Fruit fly (Drosophila melanogaster) whole organism, embryonic: ENCODE measurements around the gene CG31019.

Experiments
- Aef1 ChIP-seq: fragments of 200-800 bp; sonication (Bioruptor generic); IDR thresholded peaks from 3 replicates; pipeline ENCODE4 v1.3.6; 2022; ENCODE audit warnings: missing biosample characterization, missing genetic modification characterization
- CG10654 ChIP-seq: fragments of 200-800 bp; sonication (Bioruptor generic); optimal IDR thresholded peaks from 2 replicates; lab custom pipeline; 2016; ENCODE audit warnings: missing biosample characterization, missing genetic modification characterization
- CG12659 ChIP-seq: fragments of 200-800 bp; sonication (Bioruptor generic); optimal IDR thresholded peaks from 3 replicates; lab custom pipeline; 2017; ENCODE audit warnings: mild to moderate bottlenecking, missing biosample characterization, missing genetic modification reagents, missing genetic modification characterization
- CG13624 ChIP-seq: fragments of 200-800 bp; sonication (Bioruptor generic); optimal IDR thresholded peaks from 2 replicates; lab custom pipeline; 2016; ENCODE audit warnings: missing biosample characterization, missing genetic modification characterization
- CG15601 ChIP-seq: fragments of 200-800 bp; sonication (Bioruptor generic); optimal IDR thresholded peaks from 3 replicates; lab custom pipeline; 2019; ENCODE audit warnings: missing biosample characterization, mild to moderate bottlenecking, missing genetic modification characterization, moderate library complexity
- CG17612 ChIP-seq: fragments of 200-800 bp; sonication (Bioruptor generic); IDR thresholded peaks from 2 replicates; pipeline ENCODE4 v1.3.6; 2022; ENCODE audit warnings: missing biosample characterization, missing genetic modification characterization
- CG17802 ChIP-seq: fragments of 200-800 bp; sonication (Bioruptor generic); optimal IDR thresholded peaks from 2 replicates; lab custom pipeline; 2018; ENCODE audit warnings: missing biosample characterization, mild to moderate bottlenecking, missing genetic modification characterization, moderate library complexity
- CG2889 ChIP-seq: fragments of 200-800 bp; sonication (Bioruptor generic); IDR thresholded peaks from 3 replicates; pipeline ENCODE4 v1.3.6; 2022; ENCODE audit warnings: missing biosample characterization, missing genetic modification characterization
- CG34376 ChIP-seq: fragments of 200-800 bp; sonication (Bioruptor generic); optimal IDR thresholded peaks from 2 replicates; lab custom pipeline; 2018; ENCODE audit warnings: missing biosample characterization, mild to moderate bottlenecking, missing genetic modification characterization
- CG3838 ChIP-seq: fragments of 200-800 bp; sonication (Bioruptor generic); optimal IDR thresholded peaks from 3 replicates; lab custom pipeline; 2016; ENCODE audit warnings: missing biosample characterization, missing genetic modification characterization
- CG4820 ChIP-seq: fragments of 200-800 bp; sonication (Bioruptor generic); optimal IDR thresholded peaks from 3 replicates; lab custom pipeline; 2016; ENCODE audit warnings: missing biosample characterization, missing genetic modification characterization
- CG6689 ChIP-seq: fragments of 200-800 bp; sonication (Bioruptor generic); IDR thresholded peaks from 2 replicates; pipeline ENCODE4 v1.3.6; 2022; ENCODE audit warnings: missing biosample characterization, missing genetic modification characterization
- CG7357 ChIP-seq: fragments of 200-800 bp; sonication (Bioruptor generic); IDR thresholded peaks from 3 replicates; pipeline ENCODE4 v1.3.6; 2022; ENCODE audit warnings: missing biosample characterization, missing genetic modification characterization
- CG7839 ChIP-seq: fragments of 200-800 bp; sonication (Bioruptor generic); optimal IDR thresholded peaks from 3 replicates; lab custom pipeline; 2018; ENCODE audit warnings: missing biosample characterization, mild to moderate bottlenecking, missing genetic modification characterization, moderate library complexity
- CG7963 ChIP-seq: fragments of 200-800 bp; sonication (Bioruptor generic); IDR thresholded peaks from 3 replicates; pipeline ENCODE4 v1.3.6; 2022; ENCODE audit warnings: missing biosample characterization, missing genetic modification characterization; ENCODE audit not compliant: partially characterized antibody
- CG9727 ChIP-seq: fragments of 200-800 bp; sonication (Bioruptor generic); optimal IDR thresholded peaks from 3 replicates; lab custom pipeline; 2017; ENCODE audit warnings: missing biosample characterization, mild to moderate bottlenecking, missing genetic modification characterization
- CG9932 ChIP-seq: fragments of 200-800 bp; sonication (Bioruptor generic); IDR thresholded peaks from 2 replicates; pipeline ENCODE4 v1.3.6; 2022; ENCODE audit warnings: missing biosample characterization, missing genetic modification characterization
- Dll ChIP-seq: fragments of 200-800 bp; sonication (Bioruptor generic); IDR thresholded peaks from 4 replicates; pipeline ENCODE4 v1.3.6; 2022; ENCODE audit warnings: missing biosample characterization, missing genetic modification characterization; ENCODE audit not compliant: partially characterized antibody
- Drgx ChIP-seq: fragments of 200-800 bp; sonication (Bioruptor generic); IDR thresholded peaks from 2 replicates; pipeline ENCODE4 v1.3.6; 2022; ENCODE audit warnings: missing biosample characterization, missing genetic modification characterization
- E2f1 ChIP-seq: fragments of 200-800 bp; sonication (Bioruptor generic); IDR thresholded peaks from 2 replicates; pipeline ENCODE4 v1.3.6; 2022; ENCODE audit warnings: missing biosample characterization, missing genetic modification characterization
- Gug ChIP-seq: fragments of 200-800 bp; sonication (Bioruptor generic); IDR thresholded peaks from 4 replicates; pipeline ENCODE4 v1.3.6; 2022; ENCODE audit warnings: missing biosample characterization, missing genetic modification characterization
- MTF-1 ChIP-seq: fragments of 200-800 bp; sonication (Bioruptor generic); optimal IDR thresholded peaks from 2 replicates; lab custom pipeline; 2018; ENCODE audit warnings: missing biosample characterization, mild to moderate bottlenecking, missing genetic modification characterization, borderline replicate concordance
- NC2α ChIP-seq: fragments of 200-800 bp; sonication (Bioruptor generic); optimal IDR thresholded peaks from 2 replicates; lab custom pipeline; 2016; ENCODE audit warnings: missing biosample characterization, missing genetic modification characterization
- Nf-YB ChIP-seq: fragments of 200-800 bp; sonication (Bioruptor generic); optimal IDR thresholded peaks from 3 replicates; lab custom pipeline; 2019; ENCODE audit warnings: missing biosample characterization, mild to moderate bottlenecking, missing genetic modification characterization, moderate library complexity
- TFAM ChIP-seq: fragments of 200-800 bp; sonication (Bioruptor generic); optimal IDR thresholded peaks from 2 replicates; lab custom pipeline; 2017; ENCODE audit warnings: missing biosample characterization, missing genetic modification characterization, inconsistent platforms
- Tbp ChIP-seq: fragments of >200 bp; optimal IDR thresholded peaks from 2 replicates; lab custom pipeline; 2018; ENCODE audit warnings: missing biosample characterization, missing genetic modification characterization
- ab ChIP-seq: fragments of 200-800 bp; sonication (Bioruptor generic); optimal IDR thresholded peaks from 2 replicates; lab custom pipeline; 2016; ENCODE audit warnings: missing biosample characterization, missing genetic modification characterization
- az2 ChIP-seq: fragments of 200-800 bp; sonication (Bioruptor generic); optimal IDR thresholded peaks from 3 replicates; lab custom pipeline; 2016; ENCODE audit warnings: missing biosample characterization, missing genetic modification characterization
- cad ChIP-seq: fragments of >200 bp; optimal IDR thresholded peaks from 2 replicates; lab custom pipeline; 2017; ENCODE audit warnings: missing biosample characterization, missing genetic modification characterization
- cato ChIP-seq: fragments of 200-800 bp; sonication (Bioruptor generic); optimal IDR thresholded peaks from 2 replicates; lab custom pipeline; 2016; ENCODE audit warnings: missing biosample characterization, missing genetic modification characterization, borderline replicate concordance
- cwo ChIP-seq: fragments of 200-800 bp; sonication (Bioruptor generic); optimal IDR thresholded peaks from 3 replicates; lab custom pipeline; 2017; ENCODE audit warnings: missing biosample characterization, missing genetic modification characterization, mild to moderate bottlenecking, moderate library complexity, missing genetic modification reagents
- dan ChIP-seq: fragments of 200-800 bp; sonication (Bioruptor generic); IDR thresholded peaks from 2 replicates; pipeline ENCODE4 v1.3.6; 2022; ENCODE audit warnings: missing biosample characterization, missing genetic modification characterization
- ems ChIP-seq: fragments of 200-800 bp; sonication (Bioruptor generic); optimal IDR thresholded peaks from 3 replicates; lab custom pipeline; 2016; ENCODE audit warnings: missing biosample characterization, missing genetic modification characterization
- eyg ChIP-seq: fragments of 200-800 bp; sonication (Bioruptor generic); optimal IDR thresholded peaks from 3 replicates; lab custom pipeline; 2016; ENCODE audit warnings: missing biosample characterization, missing genetic modification characterization
- gro ChIP-seq: fragments of 200-800 bp; sonication (Bioruptor generic); optimal IDR thresholded peaks from 2 replicates; lab custom pipeline; 2016; ENCODE audit warnings: missing biosample characterization, missing genetic modification characterization
- lov ChIP-seq, 2 experiments: fragments of 200-800 bp in 1 of 2; fragments of >200 bp in 1 of 2; sonication (Bioruptor generic) in 1 of 2; IDR thresholded peaks in 1 of 2; optimal IDR thresholded peaks in 1 of 2; 2 replicates in 1 of 2; 3 replicates in 1 of 2; pipeline versions ENCODE4 v1.3.6 to Lab custom; 2017 to 2022; ENCODE audit warnings: missing biosample characterization in 1 of 2, missing genetic modification characterization in 1 of 2
- maf-S ChIP-seq: fragments of 200-800 bp; sonication (Bioruptor generic); optimal IDR thresholded peaks from 2 replicates; lab custom pipeline; 2016; ENCODE audit warnings: missing biosample characterization, missing genetic modification characterization
- mld ChIP-seq: fragments of 200-800 bp; sonication (Bioruptor generic); IDR thresholded peaks from 3 replicates; pipeline ENCODE4 v1.3.6; 2022; ENCODE audit warnings: missing biosample characterization, missing genetic modification characterization; ENCODE audit not compliant: partially characterized antibody
- nom ChIP-seq: fragments of 200-800 bp; sonication (Bioruptor generic); optimal IDR thresholded peaks from 2 replicates; lab custom pipeline; 2017; ENCODE audit warnings: missing biosample characterization, missing genetic modification characterization, mild to moderate bottlenecking, moderate library complexity, missing genetic modification reagents
- odd ChIP-seq: fragments of 200-800 bp; sonication (Bioruptor generic); optimal IDR thresholded peaks from 2 replicates; lab custom pipeline; 2017; ENCODE audit warnings: missing biosample characterization, mild to moderate bottlenecking, missing genetic modification characterization
- otp ChIP-seq: fragments of 200-800 bp; sonication (Bioruptor generic); IDR thresholded peaks from 3 replicates; pipeline ENCODE4, ENCODE4 v1.3.6; 2022; ENCODE audit warnings: missing biosample characterization, missing genetic modification characterization
- pho ChIP-seq: fragments of 200-800 bp; sonication (Bioruptor generic); optimal IDR thresholded peaks from 2 replicates; lab custom pipeline; 2016; ENCODE audit warnings: missing biosample characterization, missing genetic modification characterization
- sc ChIP-seq, 3 experiments: fragments of >200 bp in 2 of 3; fragments of 200-800 bp in 1 of 3; sonication (Bioruptor generic) in 1 of 3; optimal IDR thresholded peaks; 2 replicates in 2 of 3; 3 replicates in 1 of 3; lab custom pipeline; 2017; ENCODE audit warnings: mild to moderate bottlenecking in 1 of 3, missing biosample characterization in 1 of 3, missing genetic modification characterization in 1 of 3, missing genetic modification reagents in 1 of 3
- sob ChIP-seq: fragments of 200-800 bp; sonication (Bioruptor generic); IDR thresholded peaks from 2 replicates; pipeline ENCODE4 v1.3.6; 2022; ENCODE audit warnings: missing biosample characterization, missing genetic modification characterization
- sqz ChIP-seq: fragments of 200-800 bp; sonication (Bioruptor generic); optimal IDR thresholded peaks from 3 replicates; lab custom pipeline; 2018; ENCODE audit warnings: missing biosample characterization, mild to moderate bottlenecking, missing genetic modification characterization
- stwl ChIP-seq: fragments of 200-800 bp; sonication (Bioruptor generic); optimal IDR thresholded peaks from 3 replicates; lab custom pipeline; 2018; ENCODE audit warnings: missing biosample characterization, mild to moderate bottlenecking, missing genetic modification characterization, moderate library complexity
- tup ChIP-seq: fragments of 200-800 bp; sonication (Bioruptor generic); optimal IDR thresholded peaks from 2 replicates; lab custom pipeline; 2016; ENCODE audit warnings: missing biosample characterization, mild to moderate bottlenecking, missing genetic modification characterization, moderate library complexity
- usp ChIP-seq: fragments of >200 bp; optimal IDR thresholded peaks from 2 replicates; lab custom pipeline; 2017; ENCODE audit warnings: missing biosample characterization, missing genetic modification characterization

The CG31019 gene

dm6 chr3R:30601440-30602256, 4.8 kb downstream of the CG31019 start, which contains the start of the genes CG2246 and CG31021 (continued):
- no peak for TF ChIP-seq lov (optimal IDR thresholded peaks at IDR 0.05; lab: Kevin White, UChicago)
- no peak for TF ChIP-seq lov (GFP tag; IDR thresholded peaks at IDR 0.05; lab: Robert Waterston, UW)
- TF ChIP-seq Tbp: no peak
- TF ChIP-seq cato (GFP tag; lab: Kevin White, UChicago): no peak
- no peak for TF ChIP-seq CG7357
- TF ChIP-seq CG10654: peak; percentile 16
- peak; percentile 39 for TF ChIP-seq az2 (GFP tag; lab: Kevin White, UChicago)
- no peak for TF ChIP-seq cwo
- TF ChIP-seq dan (GFP tag; lab: Robert Waterston, UW): no peak
- peak; percentile 2 for TF ChIP-seq maf-S (GFP tag; lab: Kevin White, UChicago)
- TF ChIP-seq odd (GFP tag; lab: Kevin White, UChicago): no peak
- TF ChIP-seq tup (GFP tag; lab: Kevin White, UChicago): no peak
- TF ChIP-seq CG34376 (GFP tag; lab: Kevin White, UChicago): peak; percentile 18
- TF ChIP-seq MTF-1 (GFP tag; lab: Kevin White, UChicago): no peak
- no peak for TF ChIP-seq CG17612 (GFP tag; lab: Robert Waterston, UW)
- TF ChIP-seq CG7839 (tag; lab: Kevin White, UChicago): peak; percentile 47
- peak; percentile 43; the same call in 2 of the 3 replicates for TF ChIP-seq Aef1 (GFP tag; lab: Robert Waterston, UW)
- TF ChIP-seq ems (GFP tag; lab: Kevin White, UChicago): peak; percentile 29
- TF ChIP-seq CG2889 (GFP tag; lab: Robert Waterston, UW): 0 out of 3 replicates have a peak, but pooled peaks have one; percentile 19
- peak; percentile 50 for TF ChIP-seq CG12659 (GFP tag; lab: Kevin White, UChicago)
- TF ChIP-seq Nf-YB (GFP tag; lab: Kevin White, UChicago): no peak
- TF ChIP-seq pho: peak; percentile 69
- no peak for TF ChIP-seq CG6689
- peak; percentile 76 for TF ChIP-seq stwl (tag; lab: Kevin White, UChicago)
- no peak for TF ChIP-seq gro
- peak; percentile 76; the same call in 2 of the 3 replicates for TF ChIP-seq CG7963
- TF ChIP-seq NC2α: no peak
- no peak for TF ChIP-seq sqz (GFP tag; lab: Kevin White, UChicago)
- TF ChIP-seq cad (GFP tag; lab: Kevin White, UChicago): no peak
- TF ChIP-seq Dll (GFP tag; lab: Robert Waterston, UW): peak; percentile 87
- peak; percentile 42 for TF ChIP-seq CG9727 (GFP tag; lab: Kevin White, UChicago)
- TF ChIP-seq CG17802 (tag; lab: Kevin White, UChicago): no peak
- no peak for TF ChIP-seq sc (optimal IDR thresholded peaks at IDR 0.05; lab: Kevin White, UChicago)
- TF ChIP-seq sc (GFP tag; optimal IDR thresholded peaks at IDR 0.05; lab: Kevin White, UChicago): no peak
- TF ChIP-seq CG9932: peak; percentile 86
- peak; percentile 31 for TF ChIP-seq CG15601 (tag; lab: Kevin White, UChicago)
- no peak for TF ChIP-seq otp (GFP tag; lab: Robert Waterston, UW)
- TF ChIP-seq mld (GFP tag; lab: Robert Waterston, UW): 0 out of 3 replicates have a peak, but pooled peaks have one; percentile 60
- TF ChIP-seq sob (GFP tag; lab: Robert Waterston, UW): peak; percentile 72
- no peak for TF ChIP-seq usp (GFP tag; lab: Kevin White, UChicago)
- TF ChIP-seq CG13624 (GFP tag; lab: Kevin White, UChicago): peak; percentile 76
- no peak for TF ChIP-seq TFAM (GFP tag; lab: Kevin White, UChicago)
- TF ChIP-seq Drgx (GFP tag; lab: Robert Waterston, UW): peak; percentile 32
- peak; percentile 77 for TF ChIP-seq ab
- peak; percentile 88 for TF ChIP-seq CG3838 (GFP tag; lab: Kevin White, UChicago)
- no peak; the same call in 1 of the 2 replicates for TF ChIP-seq E2f1 (GFP tag; lab: Robert Waterston, UW)
- no peak for TF ChIP-seq eyg (GFP tag; lab: Kevin White, UChicago)
- no peak for TF ChIP-seq nom (GFP tag; lab: Kevin White, UChicago)
- TF ChIP-seq Gug (GFP tag; lab: Robert Waterston, UW): peak; percentile 72; the same call in 3 of the 4 replicates
- peak; percentile 47 for TF ChIP-seq CG4820 (GFP tag; lab: Kevin White, UChicago)
